Fruit fly (Drosophila melanogaster) whole organism, embryonic: ENCODE results near the gene MRP.

Source experiments
- Antp ChIP-seq: fragments of 200-800 bp; sonication (Bioruptor generic); optimal IDR thresholded peaks from 3 replicates; lab custom pipeline; 2016; ENCODE audit warnings: missing biosample characterization, missing genetic modification characterization
- B-H1 ChIP-seq: fragments of 200-800 bp; sonication (Bioruptor generic); IDR thresholded peaks from 3 replicates; pipeline ENCODE4 v1.3.6; 2022; ENCODE audit warnings: missing biosample characterization, missing genetic modification characterization
- Bgb ChIP-seq: fragments of 200-800 bp; sonication (Bioruptor generic); IDR thresholded peaks from 2 replicates; pipeline ENCODE4 v1.3.6; 2022; ENCODE audit warnings: missing biosample characterization, missing genetic modification characterization; ENCODE audit not compliant: partially characterized antibody
- CG10147 ChIP-seq: fragments of 200-800 bp; sonication (Bioruptor generic); optimal IDR thresholded peaks from 2 replicates; lab custom pipeline; 2019; ENCODE audit warnings: missing biosample characterization, mild to moderate bottlenecking, missing genetic modification characterization, moderate library complexity
- CG10431 ChIP-seq: fragments of 200-800 bp; sonication (Bioruptor generic); optimal IDR thresholded peaks from 3 replicates; lab custom pipeline; 2018; ENCODE audit warnings: missing biosample characterization, mild to moderate bottlenecking, missing genetic modification characterization
- CG10543 ChIP-seq: fragments of 200-800 bp; sonication (Bioruptor generic); optimal IDR thresholded peaks from 3 replicates; lab custom pipeline; 2017; ENCODE audit warnings: missing biosample characterization, mild to moderate bottlenecking, missing genetic modification characterization, moderate library complexity
- CG11093 ChIP-seq: fragments of 200-800 bp; sonication (Bioruptor generic); IDR thresholded peaks from 3 replicates; pipeline ENCODE4 v1.3.6; 2022; ENCODE audit warnings: missing biosample characterization, missing genetic modification characterization
- CG12155 ChIP-seq: fragments of 200-800 bp; sonication (Bioruptor generic); optimal IDR thresholded peaks from 3 replicates; lab custom pipeline; 2016; ENCODE audit warnings: missing biosample characterization, missing genetic modification characterization
- CG15011 ChIP-seq: fragments of 200-800 bp; sonication (Bioruptor generic); optimal IDR thresholded peaks from 3 replicates; lab custom pipeline; 2018; ENCODE audit warnings: missing biosample characterization, mild to moderate bottlenecking, missing genetic modification characterization
- CG17829 ChIP-seq: fragments of 200-800 bp; optimal IDR thresholded peaks from 2 replicates; lab custom pipeline; 2019; ENCODE audit warnings: missing biosample characterization, mild to moderate bottlenecking, missing genetic modification characterization, moderate library complexity
- CG18599 ChIP-seq: fragments of 200-800 bp; sonication (Bioruptor generic); optimal IDR thresholded peaks from 3 replicates; lab custom pipeline; 2017; ENCODE audit warnings: missing biosample characterization, missing genetic modification characterization, mild to moderate bottlenecking, moderate library complexity, missing genetic modification reagents
- CG30403 ChIP-seq: fragments of 200-800 bp; sonication (Bioruptor generic); optimal IDR thresholded peaks from 3 replicates; lab custom pipeline; 2016; ENCODE audit warnings: missing biosample characterization, missing genetic modification characterization
- CG31388 ChIP-seq: fragments of 200-800 bp; sonication (Bioruptor generic); optimal IDR thresholded peaks from 2 replicates; lab custom pipeline; 2016; ENCODE audit warnings: missing biosample characterization, missing genetic modification characterization
- CG3163 ChIP-seq: fragments of 200-800 bp; sonication (Bioruptor generic); optimal IDR thresholded peaks from 3 replicates; lab custom pipeline; 2016; ENCODE audit warnings: missing biosample characterization, missing genetic modification characterization
- CG5180 ChIP-seq: fragments of 200-800 bp; sonication (Bioruptor generic); optimal IDR thresholded peaks from 3 replicates; lab custom pipeline; 2017; ENCODE audit warnings: missing biosample characterization, missing genetic modification characterization, mild to moderate bottlenecking, moderate library complexity, missing genetic modification reagents
- CG6791 ChIP-seq: fragments of 200-800 bp; sonication (Bioruptor generic); IDR thresholded peaks from 3 replicates; pipeline ENCODE4 v1.3.6; 2022; ENCODE audit warnings: missing biosample characterization, missing genetic modification characterization; ENCODE audit not compliant: partially characterized antibody
- CG7556 ChIP-seq: fragments of 200-800 bp; sonication (Bioruptor generic); optimal IDR thresholded peaks from 2 replicates; lab custom pipeline; 2017; ENCODE audit warnings: missing biosample characterization, mild to moderate bottlenecking, missing genetic modification characterization
- CG7987 ChIP-seq: fragments of 200-800 bp; sonication (Bioruptor generic); optimal IDR thresholded peaks from 2 replicates; lab custom pipeline; 2018; ENCODE audit warnings: missing biosample characterization, mild to moderate bottlenecking, missing genetic modification characterization, moderate library complexity
- CG9932 ChIP-seq: fragments of 200-800 bp; sonication (Bioruptor generic); IDR thresholded peaks from 2 replicates; pipeline ENCODE4 v1.3.6; 2022; ENCODE audit warnings: missing biosample characterization, missing genetic modification characterization
- D19A ChIP-seq: fragments of 200-800 bp; optimal IDR thresholded peaks from 3 replicates; lab custom pipeline; 2019; ENCODE audit warnings: missing biosample characterization, mild to moderate bottlenecking, missing genetic modification characterization, moderate library complexity
- Dad ChIP-seq: fragments of 200-800 bp; sonication (Bioruptor generic); optimal IDR thresholded peaks from 3 replicates; lab custom pipeline; 2016; ENCODE audit warnings: missing biosample characterization, missing genetic modification characterization
- E2f1 ChIP-seq: fragments of 200-800 bp; sonication (Bioruptor generic); IDR thresholded peaks from 2 replicates; pipeline ENCODE4 v1.3.6; 2022; ENCODE audit warnings: missing biosample characterization, missing genetic modification characterization
- Hand ChIP-seq: fragments of 200-800 bp; sonication (Bioruptor generic); optimal IDR thresholded peaks from 2 replicates; lab custom pipeline; 2017; ENCODE audit warnings: mild to moderate bottlenecking, missing biosample characterization, missing genetic modification reagents, missing genetic modification characterization
- Med ChIP-seq: fragments of 200-800 bp; sonication (Bioruptor generic); peaks from one replicate; lab custom pipeline; 2016; ENCODE audit warnings: missing biosample characterization, missing genetic modification characterization, mild to moderate bottlenecking, inconsistent platforms, moderate library complexity
- NK7.1 ChIP-seq: fragments of 200-800 bp; sonication (Bioruptor generic); optimal IDR thresholded peaks from 3 replicates; lab custom pipeline; 2016; ENCODE audit warnings: missing biosample characterization, missing genetic modification characterization
- Nf-YB ChIP-seq: fragments of 200-800 bp; sonication (Bioruptor generic); optimal IDR thresholded peaks from 3 replicates; lab custom pipeline; 2019; ENCODE audit warnings: missing biosample characterization, mild to moderate bottlenecking, missing genetic modification characterization, moderate library complexity
- Nf-YC ChIP-seq: fragments of 200-800 bp; optimal IDR thresholded peaks from 3 replicates; lab custom pipeline; 2019; ENCODE audit warnings: missing biosample characterization, mild to moderate bottlenecking, missing genetic modification characterization, moderate library complexity
- Oaz ChIP-seq: fragments of 200-800 bp; sonication (Bioruptor generic); IDR thresholded peaks from 2 replicates; pipeline ENCODE4 v1.3.6; 2022; ENCODE audit warnings: missing biosample characterization, missing genetic modification characterization
- Pdp1 ChIP-seq, 2 experiments: fragments of 200-800 bp; sonication (Bioruptor generic); optimal IDR thresholded peaks; 3 replicates each; lab custom pipeline; 2016; ENCODE audit warnings: missing biosample characterization in 2 of 2, missing genetic modification characterization in 2 of 2, mild to moderate bottlenecking in 1 of 2, moderate library complexity in 1 of 2
- TFAM ChIP-seq: fragments of 200-800 bp; sonication (Bioruptor generic); optimal IDR thresholded peaks from 2 replicates; lab custom pipeline; 2017; ENCODE audit warnings: missing biosample characterization, missing genetic modification characterization, inconsistent platforms
- Usf ChIP-seq: fragments of 200-800 bp; sonication (Bioruptor generic); optimal IDR thresholded peaks from 2 replicates; lab custom pipeline; 2017; ENCODE audit warnings: missing genotype, missing biosample characterization, missing genetic modification characterization
- al ChIP-seq: fragments of 200-800 bp; sonication (Bioruptor generic); IDR thresholded peaks from 2 replicates; pipeline ENCODE4 v1.3.6; 2022; ENCODE audit warnings: missing biosample characterization, missing genetic modification characterization
- aop ChIP-seq: fragments of 200-800 bp; sonication (Bioruptor generic); IDR thresholded peaks from 2 replicates; pipeline ENCODE4 v1.3.6; 2022; ENCODE audit warnings: missing biosample characterization, missing genetic modification characterization
- cwo ChIP-seq: fragments of 200-800 bp; sonication (Bioruptor generic); optimal IDR thresholded peaks from 3 replicates; lab custom pipeline; 2017; ENCODE audit warnings: missing biosample characterization, missing genetic modification characterization, mild to moderate bottlenecking, moderate library complexity, missing genetic modification reagents
- dan ChIP-seq: fragments of 200-800 bp; sonication (Bioruptor generic); IDR thresholded peaks from 2 replicates; pipeline ENCODE4 v1.3.6; 2022; ENCODE audit warnings: missing biosample characterization, missing genetic modification characterization
- gsb-n ChIP-seq: fragments of 200-800 bp; sonication (Bioruptor generic); optimal IDR thresholded peaks from 3 replicates; lab custom pipeline; 2018; ENCODE audit warnings: missing biosample characterization, mild to moderate bottlenecking, missing genetic modification characterization
- h ChIP-seq: fragments of >200 bp; optimal IDR thresholded peaks from 2 replicates; lab custom pipeline; 2017
- ind ChIP-seq: fragments of 200-800 bp; sonication (Bioruptor generic); optimal IDR thresholded peaks from 3 replicates; lab custom pipeline; 2016; ENCODE audit warnings: missing biosample characterization, missing genetic modification characterization
- klu ChIP-seq: fragments of 200-800 bp; sonication (Bioruptor generic); IDR thresholded peaks from 2 replicates; pipeline ENCODE4 v1.3.6; 2022; ENCODE audit warnings: missing biosample characterization, missing genetic modification characterization
- lola ChIP-seq, 3 experiments: fragments of >200 bp in 2 of 3; fragments of 200-800 bp in 1 of 3; sonication (Bioruptor generic) in 1 of 3; optimal IDR thresholded peaks; 2 replicates each; lab custom pipeline; 2017 to 2019; ENCODE audit warnings: missing biosample characterization in 3 of 3, missing genetic modification characterization in 3 of 3, mild to moderate bottlenecking in 1 of 3, moderate library complexity in 1 of 3
- pfk ChIP-seq: fragments of 200-800 bp; sonication (Bioruptor generic); optimal IDR thresholded peaks from 2 replicates; lab custom pipeline; 2018; ENCODE audit warnings: missing biosample characterization, mild to moderate bottlenecking, missing genetic modification characterization, moderate library complexity
- schlank ChIP-seq: fragments of 200-800 bp; sonication (Bioruptor generic); optimal IDR thresholded peaks from 2 replicates; lab custom pipeline; 2018; ENCODE audit warnings: missing biosample characterization, mild to moderate bottlenecking, missing genetic modification characterization
- scrt ChIP-seq: fragments of 200-800 bp; sonication (Bioruptor generic); optimal IDR thresholded peaks from 2 replicates; lab custom pipeline; 2018; ENCODE audit warnings: missing biosample characterization, mild to moderate bottlenecking, missing genetic modification characterization, moderate library complexity
- sima ChIP-seq: fragments of 200-800 bp; sonication (Bioruptor generic); optimal IDR thresholded peaks from 2 replicates; lab custom pipeline; 2016; ENCODE audit warnings: missing biosample characterization, missing genetic modification characterization
- slbo ChIP-seq: fragments of 200-800 bp; sonication (Bioruptor generic); IDR thresholded peaks from 2 replicates; pipeline ENCODE4 v1.3.6; 2022; ENCODE audit warnings: missing biosample characterization, missing genetic modification characterization
- sob ChIP-seq: fragments of 200-800 bp; sonication (Bioruptor generic); IDR thresholded peaks from 2 replicates; pipeline ENCODE4 v1.3.6; 2022; ENCODE audit warnings: missing biosample characterization, missing genetic modification characterization
- ssp ChIP-seq: fragments of 200-800 bp; sonication (Bioruptor generic); IDR thresholded peaks from 2 replicates; pipeline ENCODE4 v1.3.6; 2022; ENCODE audit warnings: missing biosample characterization, missing genetic modification characterization
- twi ChIP-seq: fragments of 200-800 bp; optimal IDR thresholded peaks from 2 replicates; lab custom pipeline; 2019; ENCODE audit warnings: missing biosample characterization, mild to moderate bottlenecking, missing genetic modification characterization, moderate library complexity
- usp ChIP-seq: fragments of >200 bp; optimal IDR thresholded peaks from 2 replicates; lab custom pipeline; 2017; ENCODE audit warnings: missing biosample characterization, missing genetic modification characterization
- wdn ChIP-seq: fragments of 200-800 bp; sonication (Bioruptor generic); IDR thresholded peaks from 2 replicates; pipeline ENCODE4 v1.3.6; 2022; ENCODE audit warnings: missing biosample characterization, missing genetic modification characterization

The MRP gene

dm6 chr2L:12700381-12700963, 18.4 kb upstream of the MRP start, which contains the start of gene CG17036 (continued):
- TF ChIP-seq E2f1 (GFP tag; lab: Robert Waterston, UW): 0 out of 2 replicates have a peak, but pooled peaks have one; percentile 15
- TF ChIP-seq dan (GFP tag; lab: Robert Waterston, UW): no peak
- TF ChIP-seq pfk (GFP tag; lab: Kevin White, UChicago): no peak
- TF ChIP-seq Hand (GFP tag; lab: Kevin White, UChicago): no peak
- no peak for TF ChIP-seq CG3163 (GFP tag; lab: Kevin White, UChicago)
- TF ChIP-seq ssp (GFP tag; lab: Robert Waterston, UW): no peak
- TF ChIP-seq CG5180 (GFP tag; lab: Kevin White, UChicago): no peak
- peak; percentile 34 for TF ChIP-seq cwo (GFP tag; lab: Kevin White, UChicago)
- TF ChIP-seq Usf (GFP tag; lab: Kevin White, UChicago): peak; percentile 10
- TF ChIP-seq NK7.1 (GFP tag; lab: Kevin White, UChicago): no peak
- TF ChIP-seq Dad (GFP tag; lab: Kevin White, UChicago): no peak
- TF ChIP-seq scrt (GFP tag; lab: Kevin White, UChicago): no peak
- no peak for TF ChIP-seq CG6791
- no peak for TF ChIP-seq h
- TF ChIP-seq D19A (tag; lab: Kevin White, UChicago): peak; percentile 1
- TF ChIP-seq schlank (tag; lab: Kevin White, UChicago): no peak
- TF ChIP-seq CG10431 (GFP tag; lab: Kevin White, UChicago): no peak
- TF ChIP-seq al (GFP tag; lab: Robert Waterston, UW): peak; percentile 36; the same call in 1 of the 2 replicates
- peak; percentile 5 for TF ChIP-seq CG15011 (GFP tag; lab: Kevin White, UChicago)
- TF ChIP-seq twi (tag; lab: Kevin White, UChicago): no peak
- no peak for TF ChIP-seq klu (GFP tag; lab: Robert Waterston, UW)
- TF ChIP-seq CG9932 (GFP tag; lab: Robert Waterston, UW): peak; percentile 40; the same call in 1 of the 2 replicates
- TF ChIP-seq Oaz (GFP tag; lab: Robert Waterston, UW): no peak
- no peak for TF ChIP-seq sima (GFP tag; lab: Kevin White, UChicago)
- TF ChIP-seq Pdp1 (GFP tag; optimal IDR thresholded peaks at IDR 0.05; lab: Kevin White, UChicago): peak in 1 of 2 experiments; percentile 79
- peak; percentile 25 for TF ChIP-seq CG17829 (tag; lab: Kevin White, UChicago)
- TF ChIP-seq B-H1 (GFP tag; lab: Robert Waterston, UW): no peak
- TF ChIP-seq slbo (GFP tag; lab: Robert Waterston, UW): peak; percentile 64
- no peak for TF ChIP-seq usp (GFP tag; lab: Kevin White, UChicago)
- TF ChIP-seq aop (GFP tag; lab: Robert Waterston, UW): no peak
- TF ChIP-seq Nf-YC: peak; percentile 28
- no peak for TF ChIP-seq Antp (GFP tag; lab: Kevin White, UChicago)
- TF ChIP-seq CG18599 (GFP tag; lab: Kevin White, UChicago): peak; percentile 32
- peak; percentile 16 for TF ChIP-seq CG30403 (GFP tag; lab: Kevin White, UChicago)
- TF ChIP-seq CG12155: peak; percentile 5
- TF ChIP-seq TFAM (GFP tag; lab: Kevin White, UChicago): no peak
- TF ChIP-seq CG31388 (GFP tag; lab: Kevin White, UChicago): no peak
- peak; percentile 39 for TF ChIP-seq CG7556 (GFP tag; lab: Kevin White, UChicago)
- 0 out of 2 replicates have a peak, but pooled peaks have one; percentile 6 for TF ChIP-seq wdn (GFP tag; lab: Robert Waterston, UW)
- no peak for TF ChIP-seq CG11093 (GFP tag; lab: Robert Waterston, UW)
- TF ChIP-seq Bgb: no peak
- no peak for TF ChIP-seq Nf-YB (GFP tag; lab: Kevin White, UChicago)
- 0 out of 2 replicates have a peak, but pooled peaks have one; percentile 36 for TF ChIP-seq sob (GFP tag; lab: Robert Waterston, UW)
- TF ChIP-seq ind: peak; percentile 43
- TF ChIP-seq CG10543 (GFP tag; lab: Kevin White, UChicago): peak; percentile 11
- TF ChIP-seq gsb-n (tag; lab: Kevin White, UChicago): no peak
- TF ChIP-seq Med (GFP tag; lab: Kevin White, UChicago): peak; percentile 83
- no peak for TF ChIP-seq CG10147 (GFP tag; lab: Kevin White, UChicago)
- TF ChIP-seq CG7987: no peak
- TF ChIP-seq lola (GFP tag; optimal IDR thresholded peaks at IDR 0.05; lab: Kevin White, UChicago): no peak
